Worm (Caenorhabditis elegans): ENCODE results near the gene F14H3.4.

The F14H3.4 gene

DNA sequence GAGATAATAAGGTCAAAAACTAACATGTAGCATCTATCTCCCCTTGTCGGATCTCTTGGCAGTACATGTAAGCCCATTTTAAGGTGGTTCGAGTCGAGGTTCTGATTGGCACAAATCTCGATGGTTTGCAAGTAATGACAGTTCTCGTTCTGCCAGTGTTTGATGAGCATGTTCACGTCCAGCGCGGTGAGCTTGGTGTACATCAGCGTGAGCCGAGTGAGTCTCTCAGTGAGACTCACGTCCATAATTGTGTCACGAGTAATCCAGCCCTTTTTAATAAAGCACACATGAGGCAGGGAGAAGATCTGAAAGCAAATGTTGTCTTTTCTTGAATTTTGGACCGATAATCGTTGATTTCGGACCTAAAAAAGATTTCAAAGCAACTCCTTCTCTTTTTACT is 22.1 kb downstream of the F14H3.4 start, which contains the start of gene T10C6.16:
Gene T10C6.16, minus strand, starts transcription at position 245 of the 400 bp plus-strand sequence.
- TF ChIP-seq dmd-4 (tag; optimal IDR thresholded peaks at IDR 0.05) (no peak), mdl-1 (tag; optimal IDR thresholded peaks at IDR 0.05) (no peak), nhr-10 (tag; optimal IDR thresholded peaks at IDR 0.05) (no peak), zag-1 (tag; optimal IDR thresholded peaks at IDR 0.05) (no peak), nhr-77 (tag; optimal IDR thresholded peaks at IDR 0.05) (no peak), nhr-237 (tag; optimal IDR thresholded peaks at IDR 0.05) (no peak), nhr-25 (tag; optimal IDR thresholded peaks at IDR 0.05) (no peak), egl-27 (tag; optimal IDR thresholded peaks at IDR 0.05) (no peak), ztf-1 (GFP tag; conservative IDR thresholded peaks at IDR 0.05) (no peak), nhr-11 (tag; optimal IDR thresholded peaks at IDR 0.05) (no peak), sma-3 (GFP tag; optimal IDR thresholded peaks at IDR 0.05) (no peak), nhr-129 (tag; optimal IDR thresholded peaks at IDR 0.05) (no peak), Y55F3AM.14 (GFP tag; optimal IDR thresholded peaks at IDR 0.05) (no peak), nhr-6 (tag; optimal IDR thresholded peaks at IDR 0.05) (no peak)

DNA sequence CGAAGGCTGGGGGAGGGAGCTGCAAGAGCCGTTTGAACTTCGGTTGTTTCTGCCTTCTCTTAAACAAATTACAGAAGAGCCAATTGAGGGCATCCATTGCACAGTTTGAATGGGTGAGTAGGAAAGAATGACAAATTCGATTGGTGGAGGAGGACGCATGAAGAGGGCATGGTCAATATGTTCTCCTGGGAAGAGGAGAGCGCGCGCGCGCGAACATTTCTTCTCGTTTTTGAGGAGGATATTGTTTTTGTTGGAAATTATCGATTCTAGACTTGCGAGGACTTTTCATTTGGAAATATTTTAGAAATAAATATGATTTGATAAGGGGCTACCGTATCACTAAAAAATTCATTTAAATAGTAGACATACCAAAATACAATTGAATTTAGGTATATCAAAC is 23.3 kb downstream of the F14H3.4 start, which contains the start of gene T10C6.7:
Gene T10C6.7, minus strand, starts transcription at position 143 of the 400 bp plus-strand sequence.
- no peak for TF ChIP-seq ceh-82 (tag; optimal IDR thresholded peaks at IDR 0.05)
- TF ChIP-seq nhr-21 (tag; optimal IDR thresholded peaks at IDR 0.05): no peak
- no peak for TF ChIP-seq unc-39 (tag; optimal IDR thresholded peaks at IDR 0.05)
- TF ChIP-seq sma-9 (GFP tag; optimal IDR thresholded peaks at IDR 0.05): no peak
- TF ChIP-seq sma-9 (tag; optimal IDR thresholded peaks at IDR 0.05): no peak

ce11 chrV:16029237-16029636 is 25.6 kb downstream of the F14H3.4 start:
- TF ChIP-seq unc-62 (GFP tag; optimal IDR thresholded peaks at IDR 0.05): no peak
- TF ChIP-seq crh-2 (tag; optimal IDR thresholded peaks at IDR 0.05): no peak
- TF ChIP-seq nhr-12 (tag; optimal IDR thresholded peaks at IDR 0.05): no peak
- TF ChIP-seq nhr-21 (tag; optimal IDR thresholded peaks at IDR 0.05): no peak
- TF ChIP-seq ceh-16 (tag; optimal IDR thresholded peaks at IDR 0.05): no peak
- TF ChIP-seq lsy-2 (tag; optimal IDR thresholded peaks at IDR 0.05): no peak
- no peak for TF ChIP-seq elt-1 (tag; optimal IDR thresholded peaks at IDR 0.05)
- TF ChIP-seq alr-1 (tag; optimal IDR thresholded peaks at IDR 0.05): no peak
- TF ChIP-seq C34F6.9 (tag; optimal IDR thresholded peaks at IDR 0.05): no peak
- TF ChIP-seq nhr-10 (tag; optimal IDR thresholded peaks at IDR 0.05): no peak
- no peak for TF ChIP-seq unc-39 (tag; optimal IDR thresholded peaks at IDR 0.05)
- no peak for TF ChIP-seq R02D3.7 (tag; optimal IDR thresholded peaks at IDR 0.05)
- no peak for TF ChIP-seq nhr-23 (tag; optimal IDR thresholded peaks at IDR 0.05)
- TF ChIP-seq sma-3 (GFP tag; optimal IDR thresholded peaks at IDR 0.05): no peak

- TF ChIP-seq ceh-16 (tag; optimal IDR thresholded peaks at IDR 0.05) (no peak), egl-27 (tag; optimal IDR thresholded peaks at IDR 0.05) (no peak)
Measured at ce11 chrV:16024917-16025316, 30.0 kb downstream of the F14H3.4 start.

DNA sequence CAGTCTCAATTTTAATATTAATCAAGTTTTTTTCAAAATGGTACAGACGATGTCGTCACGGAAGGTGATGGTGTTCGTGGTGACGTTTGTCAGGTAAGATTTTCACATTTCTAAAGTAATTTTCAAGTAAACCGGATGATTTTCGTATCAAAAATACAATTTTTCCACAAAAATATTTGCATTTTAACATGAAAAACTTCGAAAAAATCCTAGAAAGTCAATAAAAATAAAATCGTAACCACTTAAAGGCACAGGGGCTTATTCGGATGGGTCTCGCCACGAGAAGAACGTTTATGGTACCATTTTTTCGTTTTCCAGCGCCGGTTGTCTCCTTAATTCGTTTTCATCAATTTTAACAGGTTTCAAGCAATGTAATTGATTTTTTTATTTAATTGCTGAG is 30.6 kb downstream of the F14H3.4 start, which contains the start of gene T10C6.6:
Gene T10C6.6, plus strand, starts transcription at position 27 of the 400 bp plus-strand sequence.
- TF ChIP-seq elt-1 (tag; optimal IDR thresholded peaks at IDR 0.05): no peak

DNA sequence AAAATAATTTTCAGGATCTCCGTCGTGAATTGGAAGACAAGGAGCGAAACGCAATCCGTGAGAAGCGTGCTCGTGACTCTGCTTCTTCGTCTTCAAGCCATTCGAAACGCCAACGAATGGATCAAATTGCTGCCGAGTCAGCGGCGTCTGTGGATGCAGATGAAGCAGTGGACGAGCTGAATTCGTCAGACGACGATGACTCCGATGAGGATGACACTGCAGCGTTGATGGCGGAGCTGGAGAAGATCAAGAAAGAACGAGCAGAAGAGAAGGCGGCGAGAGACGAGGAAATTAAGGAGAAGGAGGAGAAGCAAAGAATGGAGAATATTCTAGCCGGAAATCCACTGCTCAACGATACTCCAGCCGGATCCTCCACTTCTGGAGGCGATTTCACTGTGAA is 31.3 kb downstream of the F14H3.4 start:
- TF ChIP-seq ztf-1 (GFP tag; conservative IDR thresholded peaks at IDR 0.05) (no peak), nhr-23 (tag; optimal IDR thresholded peaks at IDR 0.05) (no peak), Y55F3AM.14 (GFP tag; optimal IDR thresholded peaks at IDR 0.05) (no peak)

ce11 chrV:16023051-16023450 is 31.8 kb downstream of the F14H3.4 start, which contains the start of gene cwc-15:
Gene cwc-15 (plus strand): TSS chrV:16023351.
- TF ChIP-seq alr-1 (tag; optimal IDR thresholded peaks at IDR 0.05) (no peak), nhr-11 (tag; optimal IDR thresholded peaks at IDR 0.05) (no peak), lin-13 (GFP tag; optimal IDR thresholded peaks at IDR 0.05) (no peak), sem-4 (tag; optimal IDR thresholded peaks at IDR 0.05) (no peak), F13H6.1 (tag; optimal IDR thresholded peaks at IDR 0.05) (no peak), unc-62 (GFP tag; optimal IDR thresholded peaks at IDR 0.05) (no peak), nhr-21 (tag; optimal IDR thresholded peaks at IDR 0.05) (no peak), ceh-82 (tag; optimal IDR thresholded peaks at IDR 0.05) (no peak), nhr-129 (tag; optimal IDR thresholded peaks at IDR 0.05) (no peak), crh-2 (tag; optimal IDR thresholded peaks at IDR 0.05) (no peak), nhr-77 (tag; optimal IDR thresholded peaks at IDR 0.05) (no peak), elt-1 (tag; optimal IDR thresholded peaks at IDR 0.05) (no peak), C34F6.9 (tag; optimal IDR thresholded peaks at IDR 0.05) (no peak), lsy-2 (tag; optimal IDR thresholded peaks at IDR 0.05) (no peak), mab-5 (tag; optimal IDR thresholded peaks at IDR 0.05) (no peak), peb-1 (tag; optimal IDR thresholded peaks at IDR 0.05) (no peak), R02D3.7 (tag; optimal IDR thresholded peaks at IDR 0.05) (no peak), mbf-1 (tag; optimal IDR thresholded peaks at IDR 0.05) (no peak), ztf-11 (tag; optimal IDR thresholded peaks at IDR 0.05) (no peak), lin-11 (tag; optimal IDR thresholded peaks at IDR 0.05) (no peak)
